Worm (Caenorhabditis elegans): ENCODE data around the gene gcy-37.

The gcy-37 gene

ce11 chrIV:2168514-2168913 is 9.5 kb upstream of the gcy-37 start, which contains the start of gene C54E4.4:
TSS of gene C54E4.4 (minus strand) at chrIV:2168614.
- TF ChIP-seq zag-1 (tag; optimal IDR thresholded peaks at IDR 0.05) (no peak), ztf-11 (tag; optimal IDR thresholded peaks at IDR 0.05) (no peak), ceh-28 (tag; optimal IDR thresholded peaks at IDR 0.05) (no peak), ztf-7 (tag; optimal IDR thresholded peaks at IDR 0.05) (no peak), F26F4.8 (GFP tag; conservative IDR thresholded peaks at IDR 0.05) (no peak), saeg-2 (GFP tag; IDR thresholded peaks at IDR 0.05) (no peak), ctbp-1 (GFP tag; IDR thresholded peaks at IDR 0.05) (no peak)

ce11 chrIV:2162256-2162655 is 3.3 kb upstream of the gcy-37 start:
- TF ChIP-seq pqm-1 (tag; optimal IDR thresholded peaks at IDR 0.05) (no peak), ceh-62 (tag; optimal IDR thresholded peaks at IDR 0.05) (no peak), pha-4 (GFP tag; IDR thresholded peaks at IDR 0.05) (no peak), pha-4 (tag; optimal IDR thresholded peaks at IDR 0.05) (peak; percentile 70), aly-2 (tag; optimal IDR thresholded peaks at IDR 0.05) (no peak), spr-1 (tag; optimal IDR thresholded peaks at IDR 0.05) (no peak), skn-1 (tag; optimal IDR thresholded peaks at IDR 0.05) (no peak), F37D6.2 (tag; optimal IDR thresholded peaks at IDR 0.05) (no peak), dmd-6 (GFP tag; IDR thresholded peaks at IDR 0.05) (no peak), T20F7.1 (GFP tag; optimal IDR thresholded peaks at IDR 0.05) (no peak), egl-27 (tag; optimal IDR thresholded peaks at IDR 0.05) (no peak), nhr-77 (tag; optimal IDR thresholded peaks at IDR 0.05) (no peak), duxl-1 (tag; optimal IDR thresholded peaks at IDR 0.05; ENCODE audit: poor library complexity) (no peak), nhr-28 (tag; optimal IDR thresholded peaks at IDR 0.05) (peak; percentile 58), set-16 (GFP tag; IDR thresholded peaks at IDR 0.05) (no peak), ztf-7 (tag; optimal IDR thresholded peaks at IDR 0.05) (no peak), ces-1 (GFP tag; optimal IDR thresholded peaks at IDR 0.05) (no peak), madf-5 (GFP tag; IDR thresholded peaks at IDR 0.05) (no peak), nhr-42 (GFP tag; IDR thresholded peaks at IDR 0.05) (no peak), lsy-2 (tag; optimal IDR thresholded peaks at IDR 0.05) (no peak), unc-62 (GFP tag; optimal IDR thresholded peaks at IDR 0.05 in 1 of 2) (peak in 1 of 2 experiments; percentile 85), unc-62 (tag; optimal IDR thresholded peaks at IDR 0.05) (no peak), ceh-20 (GFP tag; IDR thresholded peaks at IDR 0.05) (no peak), lin-15B (tag; optimal IDR thresholded peaks at IDR 0.05) (no peak), daf-8 (GFP tag; IDR thresholded peaks at IDR 0.05) (no peak), nhr-111 (GFP tag; optimal IDR thresholded peaks at IDR 0.05) (no peak), dmd-8 (GFP tag; IDR thresholded peaks at IDR 0.05) (no peak), zfp-3 (GFP tag; conservative IDR thresholded peaks at IDR 0.05) (no peak)

DNA sequence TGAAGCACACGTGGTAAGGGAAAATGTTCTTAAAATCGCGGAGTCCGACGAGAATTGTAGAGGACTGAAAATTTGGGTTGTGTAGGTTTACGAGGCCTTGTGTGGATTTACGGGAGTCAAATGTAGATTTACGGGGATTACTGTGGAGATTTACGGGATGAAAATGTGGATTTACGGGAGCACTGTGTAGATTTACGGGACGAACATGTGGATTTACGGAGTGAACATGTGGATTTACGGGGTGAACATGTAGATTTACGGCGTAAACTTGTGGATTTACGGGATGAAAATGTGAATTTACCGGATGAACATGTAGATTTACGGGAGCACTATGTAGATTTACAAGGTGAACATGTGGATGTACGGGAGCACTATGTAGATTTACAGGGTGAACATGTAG is 2.7 kb downstream of the gcy-37 start:
- TF ChIP-seq hif-1 (tag; optimal IDR thresholded peaks at IDR 0.05): no peak
- TF ChIP-seq dpl-1 (GFP tag; optimal IDR thresholded peaks at IDR 0.05): no peak
- TF ChIP-seq cey-2 (tag; optimal IDR thresholded peaks at IDR 0.05; ENCODE audit: borderline replicate concordance, insufficient read depth): no peak
- no peak for TF ChIP-seq zip-2 (tag; optimal IDR thresholded peaks at IDR 0.05)
- no peak for TF ChIP-seq lin-29 (GFP tag; IDR thresholded peaks at IDR 0.05)
- TF ChIP-seq dve-1 (tag; optimal IDR thresholded peaks at IDR 0.05; ENCODE audit: insufficient read depth): no peak
